Worm (Caenorhabditis elegans): ENCODE results near the gene npr-41.

ce11 chrII:11469574-11470108, 40.8 kb upstream of the npr-41 start, which contains the start of gene cisd-1:
- TF ChIP-seq nhr-237 (tag; optimal IDR thresholded peaks at IDR 0.05) (no peak), unc-39 (tag; optimal IDR thresholded peaks at IDR 0.05) (no peak), mep-1 (tag; optimal IDR thresholded peaks at IDR 0.05) (no peak), ztf-11 (tag; optimal IDR thresholded peaks at IDR 0.05) (no peak), zip-8 (tag; optimal IDR thresholded peaks at IDR 0.05) (no peak), ham-2 (GFP tag; optimal IDR thresholded peaks at IDR 0.05) (no peak), nhr-28 (tag; optimal IDR thresholded peaks at IDR 0.05) (no peak), unc-62 (GFP tag; optimal IDR thresholded peaks at IDR 0.05) (no peak)
